Worm (Caenorhabditis elegans): ENCODE data around the gene C43F9.7.

ce11 chrIV:10543361-10543760 is 50.1 kb downstream of the C43F9.7 start:
- TF ChIP-seq hlh-30 (tag; optimal IDR thresholded peaks at IDR 0.05; ENCODE audit: insufficient read depth) (no peak), pqm-1 (tag; optimal IDR thresholded peaks at IDR 0.05) (no peak), unc-86 (tag; optimal IDR thresholded peaks at IDR 0.05) (no peak), ceh-34 (tag; optimal IDR thresholded peaks at IDR 0.05) (no peak), pha-4 (tag; optimal IDR thresholded peaks at IDR 0.05) (no peak), lim-6 (tag; optimal IDR thresholded peaks at IDR 0.05) (no peak), ceh-24 (tag; optimal IDR thresholded peaks at IDR 0.05) (no peak), hlh-15 (tag; optimal IDR thresholded peaks at IDR 0.05) (no peak), nfya-1 (tag; optimal IDR thresholded peaks at IDR 0.05) (no peak), Y22D7AL.16 (tag; optimal IDR thresholded peaks at IDR 0.05) (no peak), che-1 (tag; optimal IDR thresholded peaks at IDR 0.05) (no peak)

Data from whole organism, late embryonic.